Worm (Caenorhabditis elegans) whole organism, young adult: Measurements from ENCODE around the gene C46C2.2.

Experiments used
- Y95B8A.8 ChIP-seq: fragments of 200-800 bp; sonication (Bioruptor generic); IDR thresholded peaks from 2 replicates; pipeline ENCODE4 v1.3.6; 2022; ENCODE audit warnings: missing genetic modification reagents, missing genetic modification characterization, missing compliant biosample characterization
- efl-1 ChIP-seq: fragments of 150-350 bp; optimal IDR thresholded peaks from 2 replicates; lab custom pipeline; 2014; ENCODE audit warnings: missing biosample characterization, missing genetic modification reagents, missing genetic modification characterization
- nfyb-1 ChIP-seq: fragments of 200-800 bp; sonication (Bioruptor generic); IDR thresholded peaks from 2 replicates; pipeline ENCODE4 v1.3.6; 2022; ENCODE audit warnings: missing genetic modification reagents, missing genetic modification characterization, missing compliant biosample characterization

ce11 chrIV:9215824-9216223, 1.7 kb upstream of the C46C2.2 start:
- TF ChIP-seq nfyb-1 (GFP tag; lab: Robert Waterston, UW) (no peak), efl-1 (no peak), Y95B8A.8 (no peak)
